Worm (Caenorhabditis elegans): ENCODE measurements around the gene mdt-17.

- TF ChIP-seq nhr-12 (tag; optimal IDR thresholded peaks at IDR 0.05) (no peak), egl-27 (tag; optimal IDR thresholded peaks at IDR 0.05) (no peak), nhr-76 (tag; optimal IDR thresholded peaks at IDR 0.05) (no peak), elt-2 (tag; optimal IDR thresholded peaks at IDR 0.05) (no peak), alr-1 (tag; optimal IDR thresholded peaks at IDR 0.05; ENCODE audit: borderline replicate concordance) (no peak), nhr-84 (tag; optimal IDR thresholded peaks at IDR 0.05) (no peak), lin-39 (tag; optimal IDR thresholded peaks at IDR 0.05) (no peak), ces-1 (GFP tag; optimal IDR thresholded peaks at IDR 0.05) (no peak)
Observed at ce11 chrV:20241243-20241862, 25.7 kb downstream of the mdt-17 start.

Data from whole organism, L1 larva.